Fruit fly (Drosophila melanogaster) whole organism, embryonic: Measurements from ENCODE around the gene dhd.

Source experiments
- Asciz ChIP-seq: fragments of 200-800 bp; sonication (Bioruptor generic); optimal IDR thresholded peaks from 2 replicates; lab custom pipeline; 2017; ENCODE audit warnings: missing biosample characterization, mild to moderate bottlenecking, missing genetic modification characterization, missing genetic modification reagents
- CG12236 ChIP-seq: fragments of 200-800 bp; sonication (Bioruptor generic); optimal IDR thresholded peaks from 2 replicates; lab custom pipeline; 2016; ENCODE audit warnings: missing biosample characterization, missing genetic modification characterization
- Dfd ChIP-seq, 2 experiments: fragments of >200 bp; optimal IDR thresholded peaks; 2 replicates each; lab custom pipeline; 2017; ENCODE audit warnings: missing biosample characterization in 2 of 2, missing genetic modification characterization in 2 of 2
- Nf-YC ChIP-seq: fragments of 200-800 bp; optimal IDR thresholded peaks from 3 replicates; lab custom pipeline; 2019; ENCODE audit warnings: missing biosample characterization, mild to moderate bottlenecking, missing genetic modification characterization, moderate library complexity
- cas ChIP-seq: fragments of 200-800 bp; sonication (Bioruptor generic); IDR thresholded peaks from 2 replicates; pipeline ENCODE4 v1.3.6; 2022; ENCODE audit warnings: missing biosample characterization, missing genetic modification characterization

dm6 chrX:5300623-5301283 lies 11.2 kb upstream of the dhd start:
- TF ChIP-seq Asciz (GFP tag; lab: Kevin White, UChicago) = no peak
- no peak for TF ChIP-seq CG12236
- TF ChIP-seq cas (GFP tag; lab: Robert Waterston, UW) = no peak
- TF ChIP-seq Nf-YC (tag; lab: Kevin White, UChicago) = no peak
- TF ChIP-seq Dfd (GFP tag; optimal IDR thresholded peaks at IDR 0.05; lab: Kevin White, UChicago) = no peak
